Worm (Caenorhabditis elegans): ENCODE measurements around the gene F39B3.3.

F39B3.3 gene

DNA sequence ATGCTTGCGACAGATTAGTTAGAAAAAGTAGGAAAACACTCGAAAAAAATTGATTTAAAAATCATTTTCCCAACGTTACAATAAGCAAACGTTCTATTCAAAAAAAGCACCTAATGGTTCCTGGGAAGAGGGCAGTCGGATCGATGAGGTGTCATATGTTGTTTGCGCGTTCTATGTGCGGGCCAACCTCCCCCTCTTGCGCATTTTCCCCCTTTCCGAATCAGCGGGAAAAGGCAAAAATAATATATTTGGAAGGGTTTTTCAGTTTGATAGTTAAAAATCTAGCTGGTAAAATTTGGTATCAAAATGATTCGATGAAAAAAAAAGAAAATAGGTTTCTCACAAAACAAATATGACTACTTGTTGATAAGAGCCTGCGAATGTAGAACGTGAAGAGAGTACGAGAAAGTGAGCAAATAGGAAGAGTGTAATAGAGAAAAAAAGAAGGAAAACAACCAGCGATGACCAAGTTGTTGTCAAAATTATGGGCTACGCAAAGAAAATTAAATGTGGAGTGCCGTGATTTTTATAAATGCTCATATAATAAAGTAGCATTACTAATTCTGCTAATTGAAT, 31.6 kb upstream of the F39B3.3 start (continued):
- peak; percentile 35 for TF ChIP-seq unc-62 (GFP tag; optimal IDR thresholded peaks at IDR 0.05)
- no peak for TF ChIP-seq hsf-1 (GFP tag; IDR thresholded peaks at IDR 0.05)
- TF ChIP-seq F22D6.2 (tag; optimal IDR thresholded peaks at IDR 0.05): no peak
- no peak for TF ChIP-seq let-607 (tag; optimal IDR thresholded peaks at IDR 0.05)
- no peak for TF ChIP-seq akir-1 (GFP tag; optimal IDR thresholded peaks at IDR 0.05)
- TF ChIP-seq unc-130 (GFP tag; optimal IDR thresholded peaks at IDR 0.05): no peak
- TF ChIP-seq atf-7 (tag; optimal IDR thresholded peaks at IDR 0.05): no peak
- TF ChIP-seq attf-5 (GFP tag; optimal IDR thresholded peaks at IDR 0.05): peak; percentile 11
- TF ChIP-seq hlh-12 (tag; optimal IDR thresholded peaks at IDR 0.05): no peak
- no peak for TF ChIP-seq hmg-1.2 (GFP tag; IDR thresholded peaks at IDR 0.05)
- peak; percentile 89 for TF ChIP-seq ztf-18 (tag; optimal IDR thresholded peaks at IDR 0.05)
- TF ChIP-seq gei-17 (GFP tag; optimal IDR thresholded peaks at IDR 0.05): no peak
- TF ChIP-seq ceh-58 (GFP tag; IDR thresholded peaks at IDR 0.05): no peak
- peak; percentile 27 for TF ChIP-seq ceh-27 (GFP tag; optimal IDR thresholded peaks at IDR 0.05)
- no peak for TF ChIP-seq tbx-9 (tag; optimal IDR thresholded peaks at IDR 0.05; ENCODE audit: borderline replicate concordance)
- no peak for TF ChIP-seq nhr-27 (tag; optimal IDR thresholded peaks at IDR 0.05)
- no peak for TF ChIP-seq F52B5.7 (tag; optimal IDR thresholded peaks at IDR 0.05)
- no peak for TF ChIP-seq mel-28 (tag; optimal IDR thresholded peaks at IDR 0.05; ENCODE audit: borderline replicate concordance)
- TF ChIP-seq repo-1 (tag; optimal IDR thresholded peaks at IDR 0.05): no peak
- TF ChIP-seq snpc-1.1 (tag; optimal IDR thresholded peaks at IDR 0.05; ENCODE audit: insufficient read depth): no peak
- no peak for TF ChIP-seq hmg-20 (GFP tag; IDR thresholded peaks at IDR 0.05)
- no peak for TF ChIP-seq snpc-4 (GFP tag; optimal IDR thresholded peaks at IDR 0.05)
- TF ChIP-seq snpc-4 (tag; optimal IDR thresholded peaks at IDR 0.05): no peak
- TF ChIP-seq die-1 (tag; optimal IDR thresholded peaks at IDR 0.05): no peak
- TF ChIP-seq ztf-26 (tag; optimal IDR thresholded peaks at IDR 0.05): no peak

ce11 chrX:17609948-17610347, 31.0 kb upstream of the F39B3.3 start, which contains the start of gene C16H3.3:
C16H3.3 (minus strand) TSS chrX:17610048.
- TF ChIP-seq F37B4.10 (GFP tag; IDR thresholded peaks at IDR 0.05): no peak
- TF ChIP-seq sea-2 (GFP tag; IDR thresholded peaks at IDR 0.05): no peak
- TF ChIP-seq madf-6 (GFP tag; IDR thresholded peaks at IDR 0.05): no peak

- no peak for TF ChIP-seq Y53F4B.3 (GFP tag; IDR thresholded peaks at IDR 0.05)
- 0 out of 2 replicates have a peak, but pooled peaks have one; percentile 23 for TF ChIP-seq dox-1 (GFP tag; IDR thresholded peaks at IDR 0.05)
- peak; percentile 73 for TF ChIP-seq nhr-80 (tag; optimal IDR thresholded peaks at IDR 0.05)
- no peak for TF ChIP-seq Y56A3A.18 (GFP tag; IDR thresholded peaks at IDR 0.05)
Measured at ce11 chrX:17601345-17601744, 22.4 kb upstream of the F39B3.3 start.

DNA sequence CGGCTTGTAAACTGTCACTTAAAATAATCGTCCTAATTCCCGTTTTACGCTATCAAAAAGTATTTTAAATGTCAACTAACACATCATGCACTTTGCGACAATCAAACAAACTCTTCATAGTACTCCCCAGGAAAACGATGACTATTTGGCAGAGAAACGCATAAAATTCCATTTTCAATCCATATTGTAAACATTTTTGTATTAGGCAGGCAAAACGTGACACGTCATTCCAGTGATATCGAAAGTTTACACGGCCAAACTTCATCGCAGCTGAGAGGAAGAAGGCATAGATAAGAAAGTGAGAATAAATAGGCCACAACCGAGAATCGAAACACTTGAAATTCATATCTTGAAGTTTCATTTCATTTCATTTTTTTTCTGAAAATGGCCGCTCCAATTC, 21.2 kb upstream of the F39B3.3 start, which contains the start of gene lec-9:
Gene lec-9, plus strand, starts transcription at position 349 of the 400 bp plus-strand sequence.
- no peak for TF ChIP-seq F57A8.1 (GFP tag; optimal IDR thresholded peaks at IDR 0.05)
- no peak for TF ChIP-seq T07F8.4 (tag; optimal IDR thresholded peaks at IDR 0.05)
- TF ChIP-seq pha-4 (tag; optimal IDR thresholded peaks at IDR 0.05): peak; percentile 74
- TF ChIP-seq nhr-80 (tag; optimal IDR thresholded peaks at IDR 0.05): peak; percentile 85
- peak; percentile 63 to 74 for TF ChIP-seq let-607 (tag; optimal IDR thresholded peaks at IDR 0.05)
- no peak for TF ChIP-seq F55B11.4 (tag; optimal IDR thresholded peaks at IDR 0.05; ENCODE audit: borderline replicate concordance, insufficient read depth)
- TF ChIP-seq ztf-22 (GFP tag; optimal IDR thresholded peaks at IDR 0.05): peak; percentile 20
- TF ChIP-seq sdz-38 (tag; optimal IDR thresholded peaks at IDR 0.05): no peak
- peak; percentile 17 for TF ChIP-seq ets-4 (GFP tag; optimal IDR thresholded peaks at IDR 0.05)
- no peak for TF ChIP-seq bed-2 (GFP tag; IDR thresholded peaks at IDR 0.05)
- TF ChIP-seq chd-7 (tag; optimal IDR thresholded peaks at IDR 0.05): no peak
- TF ChIP-seq atf-7 (tag; optimal IDR thresholded peaks at IDR 0.05): peak; percentile 50
- TF ChIP-seq ZK185.1 (tag; optimal IDR thresholded peaks at IDR 0.05; ENCODE audit: poor library complexity, severe bottlenecking): no peak
- no peak for TF ChIP-seq lin-54 (GFP tag; optimal IDR thresholded peaks at IDR 0.05)
- TF ChIP-seq hlh-26 (GFP tag; conservative IDR thresholded peaks at IDR 0.05): no peak
- no peak for TF ChIP-seq lag-1 (GFP tag; IDR thresholded peaks at IDR 0.05)
